Worm (Caenorhabditis elegans) whole organism, L4 larva: ENCODE measurements around the gene T05E12.3.

Source experiments
- T20F7.1 ChIP-seq: fragments of 200-800 bp; sonication (Bioruptor generic); optimal IDR thresholded peaks from 2 replicates; lab custom pipeline; 2018; ENCODE audit warnings: mild to moderate bottlenecking, missing genetic modification characterization, missing compliant biosample characterization
- aha-1 ChIP-seq: fragments of 150-350 bp; peaks from one replicate; lab custom pipeline; 2014; ENCODE audit warnings: missing biosample characterization, missing genetic modification characterization
- daf-12 ChIP-seq: fragments of 150-350 bp; optimal IDR thresholded peaks from 2 replicates; lab custom pipeline; 2014; ENCODE audit warnings: missing biosample characterization, missing genetic modification reagents, missing genetic modification characterization
- daf-19 ChIP-seq: fragments of 200-800 bp; sonication (Bioruptor generic); conservative IDR thresholded peaks from 2 replicates; pipeline ENCODE4 v1.3.6; 2022; ENCODE audit warnings: missing genetic modification characterization, missing compliant biosample characterization
- dmd-9 ChIP-seq: fragments of 200-800 bp; sonication (Bioruptor generic); IDR thresholded peaks from 2 replicates; pipeline ENCODE4 v1.3.6; 2022; ENCODE audit warnings: missing genetic modification reagents, missing genetic modification characterization, missing compliant biosample characterization
- hlh-11 ChIP-seq: fragments of 200-800 bp; sonication (Bioruptor generic); optimal IDR thresholded peaks from 2 replicates; lab custom pipeline; 2018; ENCODE audit warnings: mild to moderate bottlenecking, missing genetic modification characterization, missing compliant biosample characterization
- lin-13 ChIP-seq: fragments of 150-350 bp; optimal IDR thresholded peaks from 2 replicates; lab custom pipeline; 2014; ENCODE audit warnings: missing biosample characterization, missing genetic modification reagents, missing genetic modification characterization
- lin-39 ChIP-seq: fragments of 150-350 bp; optimal IDR thresholded peaks from 2 replicates; lab custom pipeline; 2014; ENCODE audit warnings: missing biosample characterization, missing genetic modification reagents, missing genetic modification characterization
- nhr-48 ChIP-seq: sonication (generic microtip); optimal IDR thresholded peaks from 2 replicates; lab custom pipeline; 2016; ENCODE audit warnings: mild to moderate bottlenecking, missing genetic modification characterization, missing compliant biosample characterization
- pha-4 ChIP-seq, 2 experiments: fragments of 150-350 bp in 1 of 2; fragments of 200-800 bp in 1 of 2; sonication (Bioruptor generic) in 1 of 2; IDR thresholded peaks in 1 of 2; optimal IDR thresholded peaks in 1 of 2; 2 replicates each; pipeline versions ENCODE4 v1.3.6 to Lab custom; 2014 to 2022; ENCODE audit warnings: missing genetic modification characterization in 2 of 2, missing genetic modification reagents in 2 of 2, missing biosample characterization in 1 of 2, missing compliant biosample characterization in 1 of 2
- unc-62 ChIP-seq, 3 experiments: fragments of 150-350 bp in 1 of 3; sonication (generic microtip); optimal IDR thresholded peaks in 2 of 3; peaks in 1 of 3; 1 replicate in 1 of 3; 2 replicates in 2 of 3; lab custom pipeline; 2014 to 2017; ENCODE audit warnings: missing biosample characterization in 3 of 3, missing genetic modification characterization in 3 of 3, missing genetic modification reagents in 3 of 3, missing genotype in 1 of 3
- zfp-3 ChIP-seq: fragments of 200-800 bp; sonication (Bioruptor generic); conservative IDR thresholded peaks from 2 replicates; pipeline ENCODE4 v1.3.6; 2022; ENCODE audit warnings: missing genetic modification reagents, missing genetic modification characterization, missing compliant biosample characterization

ce11 chrV:17066634-17067033, 11.2 kb downstream of the T05E12.3 start:
- TF ChIP-seq lin-39 (tag; lab: Kevin White, UChicago) (no peak), nhr-48 (tag; lab: Kevin White, UChicago) (no peak), aha-1 (tag; lab: Kevin White, UChicago) (peak; percentile 94), pha-4 (GFP tag; IDR thresholded peaks at IDR 0.05; lab: Robert Waterston, UW) (no peak), pha-4 (tag; optimal IDR thresholded peaks at IDR 0.05; lab: Kevin White, UChicago) (no peak), lin-13 (GFP tag; lab: Kevin White, UChicago) (no peak), daf-12 (tag; lab: Kevin White, UChicago) (no peak), unc-62 (GFP tag; optimal IDR thresholded peaks at IDR 0.05 in 1 of 2; lab: Kevin White, UChicago) (no peak), unc-62 (tag; optimal IDR thresholded peaks at IDR 0.05; lab: Kevin White, UChicago) (no peak), daf-19 (GFP tag; lab: Robert Waterston, UW) (no peak), dmd-9 (GFP tag; lab: Robert Waterston, UW) (no peak), hlh-11 (tag; lab: Kevin White, UChicago) (no peak), T20F7.1 (no peak), zfp-3 (GFP tag; lab: Robert Waterston, UW) (no peak)
